Worm (Caenorhabditis elegans): ENCODE measurements around the gene mpz-6.

DNA sequence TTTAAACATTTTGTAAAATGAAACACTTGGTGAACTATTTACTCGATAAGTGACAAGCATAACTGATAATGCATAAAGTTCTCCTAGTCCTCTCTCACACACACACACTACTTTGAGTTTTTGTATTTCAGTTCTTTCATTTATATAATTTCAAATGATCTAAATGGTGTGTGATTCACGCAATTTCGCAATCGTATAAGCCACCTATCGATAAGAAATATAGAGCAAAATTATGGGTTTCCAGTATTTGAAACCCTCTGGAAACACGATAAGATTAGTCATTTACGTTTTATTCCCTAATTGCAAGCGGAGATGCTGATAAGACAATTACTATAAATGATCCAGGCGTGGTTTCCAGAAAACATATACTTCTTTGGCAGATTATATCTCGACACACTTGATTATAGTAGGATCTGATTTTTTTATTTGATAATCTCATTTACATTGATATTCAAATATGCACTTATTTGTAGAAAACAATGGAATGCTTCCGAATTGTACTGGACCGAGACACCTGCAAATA lies 5.2 kb upstream of the mpz-6 start, which contains the start of gene arrd-3:
- TF ChIP-seq nhr-11 (tag; optimal IDR thresholded peaks at IDR 0.05) = no peak
- no peak for TF ChIP-seq elt-1 (tag; optimal IDR thresholded peaks at IDR 0.05)
- no peak for TF ChIP-seq ztf-11 (tag; optimal IDR thresholded peaks at IDR 0.05)
- no peak for TF ChIP-seq mab-5 (tag; optimal IDR thresholded peaks at IDR 0.05)
- TF ChIP-seq unc-39 (tag; optimal IDR thresholded peaks at IDR 0.05) = no peak
- TF ChIP-seq nhr-23 (tag; optimal IDR thresholded peaks at IDR 0.05) = no peak
- no peak for TF ChIP-seq nhr-77 (tag; optimal IDR thresholded peaks at IDR 0.05)
- no peak for TF ChIP-seq lsy-2 (tag; optimal IDR thresholded peaks at IDR 0.05)
